Worm (Caenorhabditis elegans): ENCODE measurements around the gene mfsd-13.2.

mfsd-13.2 gene

DNA sequence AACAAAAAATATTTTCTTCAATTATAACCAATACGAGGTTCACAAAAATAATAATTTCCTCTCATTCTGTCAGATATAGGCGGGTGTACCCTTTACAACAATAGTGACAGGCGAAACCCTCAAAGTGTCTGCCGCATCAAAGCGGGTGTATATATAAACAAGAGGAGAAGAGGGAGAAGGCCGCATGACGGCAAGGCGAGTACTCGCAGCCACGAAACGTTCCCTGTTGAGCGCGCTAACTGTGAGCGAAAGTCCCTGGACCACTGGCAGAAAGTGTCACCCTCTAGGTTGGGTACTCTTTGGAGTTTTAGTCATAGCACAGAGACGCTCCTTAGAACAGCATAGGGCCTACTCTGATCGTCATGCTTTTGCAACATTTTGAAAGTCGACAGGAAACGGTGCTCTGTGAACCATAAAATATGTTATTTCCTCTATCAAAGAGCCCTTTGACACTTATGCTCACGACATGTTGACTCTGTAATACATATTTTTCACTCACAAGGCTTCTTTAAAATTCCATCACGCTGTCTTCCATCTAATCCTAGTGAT is 34.5 kb upstream of the mfsd-13.2 start, which contains the start of gene pcrg-1 (continued):
- TF ChIP-seq Y56A3A.18 (GFP tag; IDR thresholded peaks at IDR 0.05) (peak; percentile 82; the same call in 1 of the 2 replicates), F10E7.11 (tag; optimal IDR thresholded peaks at IDR 0.05) (peak; percentile 4), sptf-2 (GFP tag; optimal IDR thresholded peaks at IDR 0.05) (peak; percentile 82), madf-10 (tag; optimal IDR thresholded peaks at IDR 0.05) (peak; percentile 59), F37B4.10 (GFP tag; IDR thresholded peaks at IDR 0.05) (no peak), gei-17 (GFP tag; optimal IDR thresholded peaks at IDR 0.05) (no peak), Y95B8A.8 (GFP tag; IDR thresholded peaks at IDR 0.05) (peak; percentile 51; the same call in 1 of the 2 replicates), tlf-1 (GFP tag; optimal IDR thresholded peaks at IDR 0.05) (peak; percentile 82), egl-18 (GFP tag; IDR thresholded peaks at IDR 0.05) (peak; percentile 64; the same call in 1 of the 2 replicates), ceh-40 (GFP tag; IDR thresholded peaks at IDR 0.05) (peak; percentile 86), ztf-6 (GFP tag; IDR thresholded peaks at IDR 0.05) (peak; percentile 47; the same call in 1 of the 2 replicates), mxl-1 (tag; optimal IDR thresholded peaks at IDR 0.05) (peak; percentile 80), ceh-100 (GFP tag; IDR thresholded peaks at IDR 0.05) (peak; percentile 73), nfya-1 (tag; optimal IDR thresholded peaks at IDR 0.05; ENCODE audit: borderline replicate concordance, insufficient read depth) (no peak), egrh-3 (GFP tag; IDR thresholded peaks at IDR 0.05) (peak; percentile 58; the same call in 1 of the 2 replicates), sea-2 (GFP tag; IDR thresholded peaks at IDR 0.05) (peak; percentile 72; the same call in 1 of the 2 replicates), xnd-1 (tag; optimal IDR thresholded peaks at IDR 0.05) (peak; percentile 31), nhr-120 (GFP tag; IDR thresholded peaks at IDR 0.05) (0 out of 2 replicates have a peak, but pooled peaks have one; percentile 35), lsl-1 (GFP tag; optimal IDR thresholded peaks at IDR 0.05) (peak; percentile 70), B0261.1 (tag; optimal IDR thresholded peaks at IDR 0.05) (peak; percentile 73), nhr-27 (tag; optimal IDR thresholded peaks at IDR 0.05) (peak; percentile 61), B0035.1 (tag; optimal IDR thresholded peaks at IDR 0.05) (peak; percentile 16), nhr-80 (tag; optimal IDR thresholded peaks at IDR 0.05) (peak; percentile 45), ccch-3 (GFP tag; optimal IDR thresholded peaks at IDR 0.05) (no peak), F57A8.1 (GFP tag; optimal IDR thresholded peaks at IDR 0.05) (peak; percentile 55), athp-1 (tag; optimal IDR thresholded peaks at IDR 0.05) (peak; percentile 94), ceh-79 (tag; optimal IDR thresholded peaks at IDR 0.05) (peak; percentile 89), attf-3 (GFP tag; conservative IDR thresholded peaks at IDR 0.05) (peak; percentile 64), lag-1 (GFP tag; IDR thresholded peaks at IDR 0.05) (no peak), pha-4 (tag; optimal IDR thresholded peaks at IDR 0.05) (no peak), ztf-26 (tag; optimal IDR thresholded peaks at IDR 0.05) (peak; percentile 71), F23B12.7 (tag; optimal IDR thresholded peaks at IDR 0.05; ENCODE audit: insufficient read depth) (peak; percentile 26), F22D6.2 (tag; optimal IDR thresholded peaks at IDR 0.05) (peak; percentile 58), nhr-179 (tag; optimal IDR thresholded peaks at IDR 0.05) (no peak)

DNA sequence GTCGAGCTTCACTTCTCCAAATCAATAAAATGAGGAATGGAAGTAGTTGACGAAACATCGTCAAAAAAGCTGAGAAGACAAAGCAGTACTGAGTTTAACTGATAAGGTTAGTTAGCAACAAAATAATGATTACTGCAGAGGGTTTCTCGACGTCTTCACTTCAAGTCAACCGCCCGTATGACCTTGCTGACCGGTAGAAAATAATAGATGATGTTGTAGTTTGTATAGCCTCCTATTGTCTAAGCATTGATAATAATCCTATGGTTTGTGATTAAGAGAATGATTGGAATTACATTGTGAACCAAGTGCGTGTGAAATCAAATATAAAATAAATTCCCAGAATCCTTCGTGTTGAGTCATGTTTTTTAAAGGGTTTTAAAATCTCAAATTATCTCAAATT is 33.7 kb upstream of the mfsd-13.2 start, which contains the start of gene E04F6.6:
E04F6.6 (minus strand) TSS at position 258 of the 400 bp plus-strand sequence.
- TF ChIP-seq pha-4 (tag; optimal IDR thresholded peaks at IDR 0.05): no peak
- TF ChIP-seq F55B11.4 (tag; optimal IDR thresholded peaks at IDR 0.05; ENCODE audit: borderline replicate concordance, insufficient read depth): no peak
- TF ChIP-seq ceh-91 (GFP tag; IDR thresholded peaks at IDR 0.05): no peak
- no peak for TF ChIP-seq B0336.3 (GFP tag; IDR thresholded peaks at IDR 0.05)
- TF ChIP-seq attf-5 (GFP tag; optimal IDR thresholded peaks at IDR 0.05): no peak
- no peak for TF ChIP-seq chd-7 (tag; optimal IDR thresholded peaks at IDR 0.05)
- TF ChIP-seq akir-1 (GFP tag; optimal IDR thresholded peaks at IDR 0.05): no peak
- no peak for TF ChIP-seq Y95B8A.8 (GFP tag; IDR thresholded peaks at IDR 0.05)
- TF ChIP-seq nhr-80 (tag; optimal IDR thresholded peaks at IDR 0.05): no peak
- TF ChIP-seq T07F8.4 (tag; optimal IDR thresholded peaks at IDR 0.05): no peak
- TF ChIP-seq dox-1 (GFP tag; IDR thresholded peaks at IDR 0.05): no peak
- TF ChIP-seq C06A6.2 (GFP tag; conservative IDR thresholded peaks at IDR 0.05): no peak
- TF ChIP-seq ztf-3 (GFP tag; optimal IDR thresholded peaks at IDR 0.05): no peak
- TF ChIP-seq athp-1 (tag; optimal IDR thresholded peaks at IDR 0.05): no peak
